Fruit fly (Drosophila melanogaster) whole organism, embryonic: ENCODE data around the gene CG8641.
A peak's percentile ranks its signal among the peaks of the same experiment; 100 is the strongest.

ENCODE experiments used
- Adf1 ChIP-seq: fragments of 200-800 bp; sonication (Bioruptor generic); IDR thresholded peaks from 2 replicates; pipeline ENCODE4 v1.3.6; 2022; ENCODE audit warnings: missing biosample characterization, missing genetic modification characterization
- Blimp-1 ChIP-seq: fragments of 200-800 bp; sonication (Bioruptor generic); optimal IDR thresholded peaks from 3 replicates; lab custom pipeline; 2018; ENCODE audit warnings: missing biosample characterization, missing genetic modification characterization, mild to moderate bottlenecking, moderate library complexity, missing genetic modification reagents
- CG11085 ChIP-seq: fragments of 200-800 bp; sonication (Bioruptor generic); IDR thresholded peaks from 2 replicates; pipeline ENCODE4 v1.3.6; 2022; ENCODE audit warnings: missing biosample characterization, missing genetic modification characterization
- CG11560 ChIP-seq: fragments of 200-800 bp; sonication (Bioruptor generic); IDR thresholded peaks from 3 replicates; pipeline ENCODE4 v1.3.6; 2022; ENCODE audit warnings: missing biosample characterization, missing genetic modification characterization
- CG12071 ChIP-seq: fragments of 200-800 bp; sonication (Bioruptor generic); optimal IDR thresholded peaks from 3 replicates; lab custom pipeline; 2018; ENCODE audit warnings: missing biosample characterization, mild to moderate bottlenecking, missing genetic modification characterization
- CG12391 ChIP-seq: fragments of 200-800 bp; sonication (Bioruptor generic); optimal IDR thresholded peaks from 3 replicates; lab custom pipeline; 2018; ENCODE audit warnings: missing biosample characterization, mild to moderate bottlenecking, missing genetic modification characterization, moderate library complexity
- CG14441 ChIP-seq: fragments of 200-800 bp; sonication (Bioruptor generic); IDR thresholded peaks from 2 replicates; pipeline ENCODE4 v1.3.6; 2022; ENCODE audit warnings: missing biosample characterization, missing genetic modification characterization
- CG15269 ChIP-seq: fragments of 200-800 bp; sonication (Bioruptor generic); optimal IDR thresholded peaks from 2 replicates; lab custom pipeline; 2018; ENCODE audit warnings: missing biosample characterization, mild to moderate bottlenecking, missing genetic modification characterization, moderate library complexity
- CG15514 ChIP-seq: fragments of 200-800 bp; sonication (Bioruptor generic); optimal IDR thresholded peaks from 3 replicates; lab custom pipeline; 2017; ENCODE audit warnings: missing biosample characterization, missing genetic modification characterization, mild to moderate bottlenecking, moderate library complexity, missing genetic modification reagents
- CG16815 ChIP-seq: fragments of 200-800 bp; sonication (Bioruptor generic); optimal IDR thresholded peaks from 3 replicates; lab custom pipeline; 2017; ENCODE audit warnings: missing biosample characterization, mild to moderate bottlenecking, missing genetic modification characterization
- CG17385 ChIP-seq: fragments of 200-800 bp; sonication (Bioruptor generic); optimal IDR thresholded peaks from 3 replicates; lab custom pipeline; 2018; ENCODE audit warnings: missing biosample characterization, mild to moderate bottlenecking, missing genetic modification characterization
- CG17612 ChIP-seq: fragments of 200-800 bp; sonication (Bioruptor generic); IDR thresholded peaks from 2 replicates; pipeline ENCODE4 v1.3.6; 2022; ENCODE audit warnings: missing biosample characterization, missing genetic modification characterization
- CG2120 ChIP-seq: fragments of 200-800 bp; sonication (Bioruptor generic); optimal IDR thresholded peaks from 3 replicates; lab custom pipeline; 2016; ENCODE audit warnings: missing biosample characterization, missing genetic modification characterization
- CG30403 ChIP-seq: fragments of 200-800 bp; sonication (Bioruptor generic); optimal IDR thresholded peaks from 3 replicates; lab custom pipeline; 2016; ENCODE audit warnings: missing biosample characterization, missing genetic modification characterization
- CG3163 ChIP-seq: fragments of 200-800 bp; sonication (Bioruptor generic); optimal IDR thresholded peaks from 3 replicates; lab custom pipeline; 2016; ENCODE audit warnings: missing biosample characterization, missing genetic modification characterization
- CG32767 ChIP-seq: fragments of 200-800 bp; sonication (Bioruptor generic); IDR thresholded peaks from 2 replicates; pipeline ENCODE4 v1.3.6; 2022; ENCODE audit warnings: missing biosample characterization, missing genetic modification characterization
- CG6654 ChIP-seq: fragments of 200-800 bp; sonication (Bioruptor generic); optimal IDR thresholded peaks from 2 replicates; lab custom pipeline; 2017; ENCODE audit warnings: missing biosample characterization, mild to moderate bottlenecking, missing genetic modification characterization
- CG8281 ChIP-seq: fragments of 200-800 bp; sonication (Bioruptor generic); optimal IDR thresholded peaks from 2 replicates; lab custom pipeline; 2018; ENCODE audit warnings: missing biosample characterization, mild to moderate bottlenecking, missing genetic modification characterization, moderate library complexity
- Ets65A ChIP-seq: fragments of 200-800 bp; sonication (Bioruptor generic); peaks from one replicate; lab custom pipeline; 2016; ENCODE audit warnings: missing biosample characterization, missing genetic modification characterization
- Ets97D ChIP-seq: fragments of 200-800 bp; sonication (Bioruptor generic); optimal IDR thresholded peaks from 3 replicates; lab custom pipeline; 2016; ENCODE audit warnings: missing biosample characterization, missing genetic modification characterization
- Kr ChIP-seq: fragments of 200-800 bp; sonication (Bioruptor generic); optimal IDR thresholded peaks from 2 replicates; lab custom pipeline; 2017; ENCODE audit warnings: missing biosample characterization, mild to moderate bottlenecking, missing genetic modification characterization
- Mad ChIP-seq: fragments of 200-800 bp; sonication (Bioruptor generic); optimal IDR thresholded peaks from 2 replicates; lab custom pipeline; 2016; ENCODE audit warnings: missing biosample characterization, missing genetic modification characterization
- NC2β ChIP-seq: fragments of 200-800 bp; sonication (Bioruptor generic); optimal IDR thresholded peaks from 2 replicates; lab custom pipeline; 2016; ENCODE audit warnings: missing biosample characterization, missing genetic modification characterization
- NFAT ChIP-seq: fragments of 200-800 bp; sonication (Bioruptor generic); IDR thresholded peaks from 2 replicates; pipeline ENCODE4 v1.3.6; 2022; ENCODE audit warnings: missing biosample characterization, missing genetic modification characterization
- Oaz ChIP-seq: fragments of 200-800 bp; sonication (Bioruptor generic); IDR thresholded peaks from 2 replicates; pipeline ENCODE4 v1.3.6; 2022; ENCODE audit warnings: missing biosample characterization, missing genetic modification characterization
- Scr ChIP-seq: fragments of 200-800 bp; sonication (Bioruptor generic); IDR thresholded peaks from 2 replicates; pipeline ENCODE4 v1.3.6; 2022; ENCODE audit warnings: missing biosample characterization, missing genetic modification characterization; ENCODE audit not compliant: partially characterized antibody
- cato ChIP-seq: fragments of 200-800 bp; sonication (Bioruptor generic); optimal IDR thresholded peaks from 2 replicates; lab custom pipeline; 2016; ENCODE audit warnings: missing biosample characterization, missing genetic modification characterization, borderline replicate concordance
- chif ChIP-seq, 2 experiments: fragments of 200-800 bp; sonication (Bioruptor generic); optimal IDR thresholded peaks; 3 replicates each; lab custom pipeline; 2016; ENCODE audit warnings: missing biosample characterization in 2 of 2, missing genetic modification characterization in 2 of 2
- crp ChIP-seq, 2 experiments: fragments of 200-800 bp; sonication (Bioruptor generic); optimal IDR thresholded peaks; 2 replicates in 1 of 2; 3 replicates in 1 of 2; lab custom pipeline; 2017; ENCODE audit warnings: missing biosample characterization in 2 of 2, missing genetic modification characterization in 2 of 2, mild to moderate bottlenecking in 1 of 2, moderate library complexity in 1 of 2
- cwo ChIP-seq: fragments of 200-800 bp; sonication (Bioruptor generic); optimal IDR thresholded peaks from 3 replicates; lab custom pipeline; 2017; ENCODE audit warnings: missing biosample characterization, missing genetic modification characterization, mild to moderate bottlenecking, moderate library complexity, missing genetic modification reagents
- hb ChIP-seq: fragments of 200-800 bp; sonication (Bioruptor generic); IDR thresholded peaks from 3 replicates; pipeline ENCODE4 v1.3.6; 2022; ENCODE audit warnings: missing biosample characterization, missing genetic modification characterization; ENCODE audit not compliant: partially characterized antibody
- ind ChIP-seq: fragments of 200-800 bp; sonication (Bioruptor generic); optimal IDR thresholded peaks from 3 replicates; lab custom pipeline; 2016; ENCODE audit warnings: missing biosample characterization, missing genetic modification characterization
- lab ChIP-seq: fragments of 200-800 bp; sonication (Bioruptor generic); optimal IDR thresholded peaks from 3 replicates; lab custom pipeline; 2017; ENCODE audit warnings: missing biosample characterization, missing genetic modification characterization, mild to moderate bottlenecking, moderate library complexity, missing genetic modification reagents
- nerfin-2 ChIP-seq: fragments of 200-800 bp; sonication (Bioruptor generic); IDR thresholded peaks from 2 replicates; pipeline ENCODE4 v1.3.6; 2022; ENCODE audit warnings: missing biosample characterization, missing genetic modification characterization; ENCODE audit not compliant: partially characterized antibody
- nmo ChIP-seq: fragments of 200-800 bp; sonication (Bioruptor generic); optimal IDR thresholded peaks from 2 replicates; lab custom pipeline; 2018; ENCODE audit warnings: missing biosample characterization, mild to moderate bottlenecking, missing genetic modification characterization, moderate library complexity
- org-1 ChIP-seq: fragments of 200-800 bp; sonication (Bioruptor generic); optimal IDR thresholded peaks from 2 replicates; lab custom pipeline; 2017; ENCODE audit warnings: missing biosample characterization, missing genetic modification characterization
- psq ChIP-seq: fragments of 200-800 bp; sonication (Bioruptor generic); optimal IDR thresholded peaks from 2 replicates; lab custom pipeline; 2017; ENCODE audit warnings: missing biosample characterization, missing genetic modification characterization
- row ChIP-seq: fragments of 200-800 bp; sonication (Bioruptor generic); IDR thresholded peaks from 3 replicates; pipeline ENCODE4 v1.3.6; 2022; ENCODE audit warnings: missing biosample characterization, missing genetic modification characterization
- wek ChIP-seq: fragments of 200-800 bp; sonication (Bioruptor generic); optimal IDR thresholded peaks from 3 replicates; lab custom pipeline; 2018; ENCODE audit warnings: missing biosample characterization, mild to moderate bottlenecking, missing genetic modification characterization, moderate library complexity
- zen2 ChIP-seq: fragments of 200-800 bp; sonication (Bioruptor generic); IDR thresholded peaks from 3 replicates; pipeline ENCODE4 v1.3.6; 2022; ENCODE audit warnings: missing biosample characterization, missing genetic modification characterization; ENCODE audit not compliant: partially characterized antibody

Gene CG8641

DNA sequence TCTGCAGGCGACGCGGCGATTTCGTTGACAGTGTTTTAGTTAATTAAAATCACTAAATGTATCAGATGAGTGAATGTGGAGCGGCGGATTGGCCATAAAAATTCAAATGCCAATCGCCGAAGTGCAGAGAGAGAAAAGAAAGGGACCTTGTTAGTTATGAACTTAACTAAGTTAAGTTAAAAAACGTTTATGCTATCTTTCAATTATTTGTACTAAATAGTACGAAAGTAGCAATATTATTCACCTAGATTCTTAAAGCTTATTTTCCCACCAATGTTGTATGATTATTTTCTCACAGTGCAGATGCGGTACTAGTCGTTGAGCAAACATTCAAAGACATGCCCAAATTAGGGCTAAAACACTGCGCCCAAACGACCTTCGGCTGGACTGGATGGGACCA, 13.5 kb upstream of the CG8641 start (continued):
- TF ChIP-seq Mad (GFP tag; lab: Kevin White, UChicago) (no peak), wek (GFP tag; lab: Kevin White, UChicago) (no peak), CG32767 (peak; percentile 55; the same call in 1 of the 2 replicates), hb (no peak), cwo (peak; percentile 60), chif (GFP tag; optimal IDR thresholded peaks at IDR 0.05; lab: Kevin White, UChicago) (peak in 1 of 2 experiments; percentile 40), Scr (no peak), CG17385 (GFP tag; lab: Kevin White, UChicago) (peak; percentile 52), CG14441 (GFP tag; lab: Robert Waterston, UW) (peak; percentile 88), psq (no peak), CG15269 (peak; percentile 76), CG3163 (GFP tag; lab: Kevin White, UChicago) (peak; percentile 16), CG15514 (GFP tag; lab: Kevin White, UChicago) (peak; percentile 30), Kr (GFP tag; lab: Kevin White, UChicago) (no peak), CG30403 (GFP tag; lab: Kevin White, UChicago) (peak; percentile 60), cato (GFP tag; lab: Kevin White, UChicago) (no peak), CG16815 (GFP tag; lab: Kevin White, UChicago) (no peak), CG8281 (tag; lab: Kevin White, UChicago) (no peak), lab (GFP tag; lab: Kevin White, UChicago) (peak; percentile 78), CG11560 (peak; percentile 21; the same call in 1 of the 3 replicates), nerfin-2 (GFP tag; lab: Robert Waterston, UW) (no peak), NFAT (no peak), crp (GFP tag; optimal IDR thresholded peaks at IDR 0.05; lab: Kevin White, UChicago) (no peak), zen2 (GFP tag; lab: Robert Waterston, UW) (no peak), org-1 (peak; percentile 52), CG12071 (GFP tag; lab: Kevin White, UChicago) (peak; percentile 71), ind (GFP tag; lab: Kevin White, UChicago) (peak; percentile 71), Ets97D (GFP tag; lab: Kevin White, UChicago) (no peak), CG17612 (no peak), nmo (GFP tag; lab: Kevin White, UChicago) (peak; percentile 47), NC2β (no peak), CG6654 (no peak), row (GFP tag; lab: Robert Waterston, UW) (peak; percentile 67), Adf1 (GFP tag; lab: Robert Waterston, UW) (no peak), CG11085 (GFP tag; lab: Robert Waterston, UW) (0 out of 2 replicates have a peak, but pooled peaks have one; percentile 30)

DNA sequence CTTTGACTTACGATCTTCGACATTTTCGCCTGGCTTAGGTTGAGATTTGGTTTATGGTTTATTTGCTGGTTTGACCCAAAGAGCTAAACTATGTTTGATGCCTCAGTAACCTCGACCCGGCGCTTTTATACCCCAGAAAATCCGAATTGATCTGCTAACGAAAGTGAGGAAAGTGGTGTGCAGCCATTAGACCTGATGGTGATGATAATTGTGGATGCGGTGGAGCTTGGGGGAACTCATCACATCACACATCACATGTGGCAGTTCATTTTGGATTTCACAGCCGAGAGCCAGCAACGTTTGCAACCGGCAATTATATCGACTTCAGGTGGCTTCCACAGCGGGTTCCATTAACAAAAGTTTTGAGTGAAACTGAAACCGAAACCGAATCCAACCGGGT, 11.4 kb upstream of the CG8641 start, which contains the start of gene Cpr65Eb:
Cpr65Eb (minus strand) TSS at position 101 of the 400 bp plus-strand sequence.
- TF ChIP-seq Oaz (GFP tag; lab: Robert Waterston, UW) (0 out of 2 replicates have a peak, but pooled peaks have one; percentile 11), CG12391 (tag; lab: Kevin White, UChicago) (no peak), Blimp-1 (peak; percentile 30), CG2120 (GFP tag; lab: Kevin White, UChicago) (no peak), Ets65A (peak; percentile 5)
